Worm (Caenorhabditis elegans) whole organism, L4 larva: ENCODE data around the gene C14A6.6.

Source experiments
- D1046.2 ChIP-seq: fragments of 200-800 bp; sonication (Bioruptor generic); IDR thresholded peaks from 2 replicates; pipeline ENCODE4 v1.3.6; 2022; ENCODE audit warnings: missing genetic modification characterization, missing compliant biosample characterization
- F44E2.7 ChIP-seq: fragments of 200-800 bp; sonication (Bioruptor generic); IDR thresholded peaks from 2 replicates; pipeline ENCODE4 v2.1.2; 2022; ENCODE audit warnings: missing genetic modification characterization, missing compliant biosample characterization
- F49E8.2 ChIP-seq: sonication (generic microtip); optimal IDR thresholded peaks from 2 replicates; lab custom pipeline; 2016; ENCODE audit warnings: missing compliant biosample characterization, mild to moderate bottlenecking, missing genetic modification characterization, borderline replicate concordance
- aha-1 ChIP-seq: fragments of 150-350 bp; peaks from one replicate; lab custom pipeline; 2014; ENCODE audit warnings: missing biosample characterization, missing genetic modification characterization
- ama-1 ChIP-seq: fragments of 150-350 bp; optimal IDR thresholded peaks from 2 replicates; lab custom pipeline; 2014; ENCODE audit warnings: inconsistent platforms, mixed read lengths
- attf-4 ChIP-seq: sonication (generic microtip); optimal IDR thresholded peaks from 3 replicates; lab custom pipeline; 2017; ENCODE audit warnings: missing biosample characterization, missing genetic modification characterization
- ceh-28 ChIP-seq: fragments of 150-350 bp; optimal IDR thresholded peaks from 2 replicates; lab custom pipeline; 2014; ENCODE audit warnings: missing biosample characterization, missing genetic modification reagents, missing genetic modification characterization
- dpl-1 ChIP-seq: fragments of 150-350 bp; optimal IDR thresholded peaks from 2 replicates; lab custom pipeline; 2014; ENCODE audit warnings: missing biosample characterization, missing genetic modification reagents, missing genetic modification characterization
- dve-1 ChIP-seq: sonication (generic microtip); optimal IDR thresholded peaks from 2 replicates; lab custom pipeline; 2017; ENCODE audit warnings: antibody characterized with exemption, mild to moderate bottlenecking, missing genetic modification characterization, missing compliant biosample characterization; ENCODE audit not compliant: insufficient read depth
- egl-43 ChIP-seq: fragments of 200-800 bp; sonication (Bioruptor generic); IDR thresholded peaks from 2 replicates; pipeline ENCODE4 v1.3.6; 2022; ENCODE audit warnings: missing genetic modification reagents, missing genetic modification characterization, missing compliant biosample characterization
- fkh-10 ChIP-seq: fragments of 150-350 bp; optimal IDR thresholded peaks from 2 replicates; lab custom pipeline; 2014; ENCODE audit warnings: missing biosample characterization, missing genetic modification reagents, missing genetic modification characterization
- fos-1 ChIP-seq: fragments of 150-350 bp; optimal IDR thresholded peaks from 2 replicates; lab custom pipeline; 2014; ENCODE audit warnings: missing biosample characterization, missing genetic modification characterization
- hif-1 ChIP-seq, 2 experiments: sonication (generic microtip); optimal IDR thresholded peaks; 2 replicates each; lab custom pipeline; 2016 to 2017; ENCODE audit warnings: missing compliant biosample characterization in 2 of 2, missing genetic modification characterization in 2 of 2, missing genetic modification reagents in 2 of 2, missing genotype in 2 of 2, mild to moderate bottlenecking in 1 of 2
- hlh-11 ChIP-seq: fragments of 200-800 bp; sonication (Bioruptor generic); optimal IDR thresholded peaks from 2 replicates; lab custom pipeline; 2018; ENCODE audit warnings: mild to moderate bottlenecking, missing genetic modification characterization, missing compliant biosample characterization
- hmg-1.1 ChIP-seq: fragments of 200-800 bp; sonication (Bioruptor generic); IDR thresholded peaks from 2 replicates; pipeline ENCODE4 v1.3.6; 2022; ENCODE audit warnings: missing genetic modification reagents, missing genetic modification characterization, missing compliant biosample characterization
- lim-7 ChIP-seq: fragments of 200-800 bp; sonication (Bioruptor generic); IDR thresholded peaks from 2 replicates; pipeline ENCODE4 v1.3.6; 2022; ENCODE audit warnings: missing genetic modification characterization, missing compliant biosample characterization
- lin-29 ChIP-seq: fragments of 200-800 bp; sonication (Bioruptor generic); IDR thresholded peaks from 2 replicates; pipeline ENCODE4 v1.3.6; 2022; ENCODE audit warnings: missing genetic modification reagents, missing genetic modification characterization, missing compliant biosample characterization
- lin-38 ChIP-seq: fragments of 200-800 bp; sonication (Bioruptor generic); IDR thresholded peaks from 2 replicates; pipeline ENCODE4 v1.3.6; 2022; ENCODE audit warnings: missing genetic modification reagents, missing genetic modification characterization, missing compliant biosample characterization
- madf-5 ChIP-seq, 2 experiments: fragments of 200-800 bp; sonication (Bioruptor generic); IDR thresholded peaks; 2 replicates each; pipeline ENCODE4 v1.3.6; 2022; ENCODE audit warnings: missing compliant biosample characterization in 2 of 2, missing genetic modification characterization in 2 of 2
- mdt-29 ChIP-seq: fragments of 200-800 bp; sonication (Bioruptor generic); IDR thresholded peaks from 2 replicates; pipeline ENCODE4 v1.3.6; 2022; ENCODE audit warnings: missing genetic modification reagents, missing genetic modification characterization, missing compliant biosample characterization
- mes-2 ChIP-seq: sonication (generic microtip); optimal IDR thresholded peaks from 2 replicates; lab custom pipeline; 2016; ENCODE audit warnings: missing genotype, mild to moderate bottlenecking, missing genetic modification characterization, missing compliant biosample characterization; ENCODE audit not compliant: poor library complexity, severe bottlenecking
- mxl-2 ChIP-seq: fragments of 200-800 bp; sonication (Bioruptor generic); conservative IDR thresholded peaks from 2 replicates; pipeline ENCODE4 v1.3.6; 2022; ENCODE audit warnings: missing genetic modification reagents, missing genetic modification characterization, missing compliant biosample characterization
- nhr-10 ChIP-seq: fragments of 150-350 bp; optimal IDR thresholded peaks from 2 replicates; lab custom pipeline; 2014; ENCODE audit warnings: missing biosample characterization, missing genetic modification characterization
- nhr-41 ChIP-seq: fragments of 200-800 bp; sonication (Bioruptor generic); IDR thresholded peaks from 2 replicates; pipeline ENCODE4 v1.3.6; 2022; ENCODE audit warnings: missing genetic modification reagents, missing genetic modification characterization, missing compliant biosample characterization
- nhr-48 ChIP-seq: sonication (generic microtip); optimal IDR thresholded peaks from 2 replicates; lab custom pipeline; 2016; ENCODE audit warnings: mild to moderate bottlenecking, missing genetic modification characterization, missing compliant biosample characterization
- spr-1 ChIP-seq: sonication (generic microtip); optimal IDR thresholded peaks from 2 replicates; lab custom pipeline; 2016; ENCODE audit warnings: mild to moderate bottlenecking, missing genetic modification characterization, missing compliant biosample characterization
- zfp-3 ChIP-seq: fragments of 200-800 bp; sonication (Bioruptor generic); conservative IDR thresholded peaks from 2 replicates; pipeline ENCODE4 v1.3.6; 2022; ENCODE audit warnings: missing genetic modification reagents, missing genetic modification characterization, missing compliant biosample characterization
- ztf-11 ChIP-seq: fragments of 150-350 bp; optimal IDR thresholded peaks from 2 replicates; lab custom pipeline; 2014; ENCODE audit warnings: missing biosample characterization, missing genetic modification characterization

Gene C14A6.6

ce11 chrV:18129663-18130272, 37.3 kb downstream of the C14A6.6 start:
- TF ChIP-seq ceh-28 (tag; lab: Kevin White, UChicago): peak; percentile 76

ce11 chrV:18128545-18128944, 38.5 kb downstream of the C14A6.6 start:
- TF ChIP-seq hlh-11 (tag; lab: Kevin White, UChicago) (no peak), aha-1 (tag; lab: Kevin White, UChicago) (peak; percentile 91)

ce11 chrV:18127192-18127591, 39.9 kb downstream of the C14A6.6 start, which contains the start of gene fbxa-211:
fbxa-211 (plus strand) TSS chrV:18127519.
- TF ChIP-seq madf-5 (GFP tag; IDR thresholded peaks at IDR 0.05; lab: Robert Waterston, UW) (no peak), lin-38 (GFP tag; lab: Robert Waterston, UW) (0 out of 2 replicates have a peak, but pooled peaks have one; percentile 21), mes-2 (tag; lab: Kevin White, UChicago) (no peak), F49E8.2 (tag; lab: Kevin White, UChicago) (no peak), aha-1 (tag; lab: Kevin White, UChicago) (peak; percentile 93)
- TF ChIP-seq, all 104 proteins: peak for 2

- TF ChIP-seq aha-1 (tag; lab: Kevin White, UChicago): peak; percentile 34
- no peak for TF ChIP-seq lim-7 (GFP tag; lab: Robert Waterston, UW)
- TF ChIP-seq nhr-41 (GFP tag; lab: Robert Waterston, UW): no peak
These were observed 42.0 kb downstream of the C14A6.6 start, which contains the start of gene fbxa-210 for ce11 chrV:18125075-18125474. fbxa-210 (plus strand) TSS chrV:18125375.

- TF ChIP-seq hif-1 (tag; optimal IDR thresholded peaks at IDR 0.05; lab: Kevin White, UChicago) (no peak), mxl-2 (GFP tag; lab: Robert Waterston, UW) (no peak), dpl-1 (GFP tag; lab: Kevin White, UChicago) (no peak), zfp-3 (no peak), ztf-11 (tag; lab: Kevin White, UChicago) (no peak), ama-1 (lab: Kevin White, UChicago) (no peak), lim-7 (GFP tag; lab: Robert Waterston, UW) (no peak), lin-29 (GFP tag; lab: Robert Waterston, UW) (no peak), nhr-10 (tag; lab: Kevin White, UChicago) (no peak), egl-43 (no peak), spr-1 (tag; lab: Kevin White, UChicago) (no peak), dve-1 (no peak), hmg-1.1 (GFP tag; lab: Robert Waterston, UW) (no peak), fkh-10 (GFP tag; lab: Kevin White, UChicago) (no peak), attf-4 (no peak), fos-1 (tag; lab: Kevin White, UChicago) (no peak), nhr-48 (tag; lab: Kevin White, UChicago) (no peak), mdt-29 (GFP tag; lab: Robert Waterston, UW) (no peak), D1046.2 (GFP tag; lab: Robert Waterston, UW) (no peak), F44E2.7 (GFP tag; lab: Robert Waterston, UW) (no peak)
These were observed 43.4 kb downstream of the C14A6.6 start, which contains the start of gene fbxa-107 for ce11 chrV:18123639-18124038. fbxa-107 (plus strand) TSS chrV:18123939.
